Worm (Caenorhabditis elegans): ENCODE data around the gene nhr-179.

nhr-179 gene

DNA sequence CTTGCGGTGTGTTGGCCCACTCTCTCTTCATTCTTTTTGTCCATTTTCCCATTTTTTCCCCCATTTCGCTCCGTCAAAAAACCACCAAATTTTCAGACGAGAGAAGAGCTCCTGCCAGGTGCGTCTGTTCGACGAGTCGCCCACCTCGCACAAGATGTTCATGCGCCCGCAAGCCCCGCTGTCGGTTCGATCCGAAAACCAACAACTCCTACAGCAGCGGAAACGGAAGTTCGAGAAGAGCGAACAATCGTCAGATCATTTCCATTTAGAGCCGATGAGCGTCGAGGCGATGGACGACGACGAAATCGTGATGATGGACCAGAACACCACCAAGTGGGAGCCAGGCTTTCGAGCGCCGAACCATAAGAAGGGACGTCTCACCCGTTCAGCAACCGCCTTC is 35.4 kb downstream of the nhr-179 start:
- TF ChIP-seq eor-1 (tag; optimal IDR thresholded peaks at IDR 0.05): no peak
- no peak for TF ChIP-seq nhr-76 (tag; optimal IDR thresholded peaks at IDR 0.05)
- TF ChIP-seq aly-2 (tag; optimal IDR thresholded peaks at IDR 0.05): no peak
- no peak for TF ChIP-seq ztf-11 (tag; optimal IDR thresholded peaks at IDR 0.05)
- TF ChIP-seq zag-1 (tag; optimal IDR thresholded peaks at IDR 0.05): no peak
- no peak for TF ChIP-seq elt-3 (tag; optimal IDR thresholded peaks at IDR 0.05)
- no peak for TF ChIP-seq jun-1 (tag; optimal IDR thresholded peaks at IDR 0.05)
- TF ChIP-seq nhr-237 (tag; optimal IDR thresholded peaks at IDR 0.05): no peak
- TF ChIP-seq unc-39 (tag; optimal IDR thresholded peaks at IDR 0.05): no peak
- TF ChIP-seq daf-12 (tag; optimal IDR thresholded peaks at IDR 0.05): no peak
- no peak for TF ChIP-seq lin-39 (tag; optimal IDR thresholded peaks at IDR 0.05)
- TF ChIP-seq ceh-16 (tag; optimal IDR thresholded peaks at IDR 0.05): no peak
- TF ChIP-seq fos-1 (tag; optimal IDR thresholded peaks at IDR 0.05): no peak
- no peak for TF ChIP-seq ztf-4 (tag; optimal IDR thresholded peaks at IDR 0.05)
- no peak for TF ChIP-seq ZK546.5 (tag; optimal IDR thresholded peaks at IDR 0.05)

DNA sequence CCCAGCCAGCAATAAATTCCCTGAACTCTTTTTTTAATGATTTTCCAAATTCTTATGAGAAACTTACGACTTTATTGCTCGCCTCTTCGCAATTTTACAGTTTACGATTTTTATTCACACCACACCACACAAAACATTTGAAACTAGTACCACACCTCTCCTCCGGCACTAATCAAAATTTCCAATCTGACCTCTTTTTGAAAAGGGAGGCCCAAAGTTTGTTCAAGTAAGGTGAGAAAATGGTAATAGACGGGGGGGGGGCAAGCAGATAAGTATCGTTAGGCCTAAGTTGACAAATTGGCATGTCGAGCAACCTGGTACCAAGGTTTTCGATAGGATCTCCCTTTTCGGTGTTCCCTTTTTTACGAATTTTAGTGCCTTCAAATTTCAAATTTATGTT is 38.9 kb downstream of the nhr-179 start:
- peak; percentile 4 for TF ChIP-seq elt-1 (tag; optimal IDR thresholded peaks at IDR 0.05)
- TF ChIP-seq ceh-9 (tag; optimal IDR thresholded peaks at IDR 0.05): no peak

DNA sequence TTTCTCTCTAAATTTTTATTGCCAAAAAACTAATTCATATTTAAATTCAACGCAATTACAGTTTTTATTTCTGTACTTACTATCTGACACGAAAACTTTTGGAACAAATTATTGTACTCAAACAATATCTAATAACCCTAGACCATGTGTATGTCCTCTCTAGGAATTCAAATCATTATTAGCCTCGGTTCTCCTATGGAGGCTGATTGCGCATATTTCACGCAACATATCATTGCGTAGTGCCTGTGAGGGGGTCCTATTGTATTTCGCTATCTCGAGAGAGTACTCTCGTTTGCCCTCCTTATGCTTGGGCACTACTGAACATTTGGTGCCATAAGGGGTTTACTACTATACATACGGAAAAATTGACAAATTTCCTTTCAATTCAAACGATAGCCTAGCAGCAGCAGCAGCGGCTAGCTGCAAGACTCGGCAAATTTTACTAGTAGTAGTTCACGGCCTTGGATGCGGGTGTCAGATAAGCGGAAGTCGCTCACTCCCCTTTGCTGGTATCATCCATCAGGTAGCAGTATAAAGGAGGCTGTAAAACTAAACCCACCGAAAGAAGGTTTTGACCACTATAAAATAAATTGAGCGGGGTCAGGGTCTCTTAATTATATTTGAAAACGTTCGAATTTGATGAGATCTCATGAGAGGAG is 40.0 kb downstream of the nhr-179 start:
- TF ChIP-seq lsy-12 (tag; optimal IDR thresholded peaks at IDR 0.05): no peak
- TF ChIP-seq hmg-11 (tag; optimal IDR thresholded peaks at IDR 0.05): no peak
- no peak for TF ChIP-seq eor-1 (tag; optimal IDR thresholded peaks at IDR 0.05)
- TF ChIP-seq nhr-23 (tag; optimal IDR thresholded peaks at IDR 0.05): no peak
- no peak for TF ChIP-seq ceh-9 (tag; optimal IDR thresholded peaks at IDR 0.05)
- TF ChIP-seq elt-3 (tag; optimal IDR thresholded peaks at IDR 0.05): no peak

DNA sequence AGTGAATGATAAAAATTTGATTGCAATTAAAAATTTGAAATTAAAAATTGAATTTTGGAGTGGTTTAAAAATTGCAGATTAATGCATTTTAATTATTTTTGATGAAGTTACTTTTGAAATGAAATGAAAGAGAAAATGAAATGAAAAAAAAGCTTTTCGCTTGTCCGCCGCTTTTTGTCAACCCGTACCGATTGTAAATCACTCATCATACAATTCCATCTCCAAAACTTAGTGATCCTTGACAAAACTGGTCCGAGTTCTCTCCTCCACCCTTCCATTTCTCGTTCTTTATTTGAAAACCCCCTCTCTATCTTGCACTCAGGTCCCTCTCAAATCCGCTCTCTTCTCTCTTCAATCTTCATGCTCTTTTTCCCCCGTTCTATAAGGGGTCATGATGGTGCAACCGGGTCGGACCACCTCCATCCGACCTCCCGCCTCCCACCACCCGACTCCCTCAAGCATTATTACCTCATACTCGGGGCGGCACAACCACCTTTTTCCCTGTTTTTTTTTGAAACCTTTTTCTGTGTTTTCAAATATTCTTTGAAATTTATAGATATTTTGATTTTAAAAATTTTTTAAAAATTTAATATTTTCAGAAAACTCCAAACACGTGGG is 41.5 kb downstream of the nhr-179 start:
- no peak for TF ChIP-seq ZK546.5 (tag; optimal IDR thresholded peaks at IDR 0.05)
- TF ChIP-seq jun-1 (tag; optimal IDR thresholded peaks at IDR 0.05): no peak
- TF ChIP-seq nhr-11 (tag; optimal IDR thresholded peaks at IDR 0.05): no peak
- no peak for TF ChIP-seq fos-1 (tag; optimal IDR thresholded peaks at IDR 0.05)
- no peak for TF ChIP-seq ztf-11 (tag; optimal IDR thresholded peaks at IDR 0.05)
- TF ChIP-seq fkh-2 (tag; optimal IDR thresholded peaks at IDR 0.05): no peak
- TF ChIP-seq elt-3 (tag; optimal IDR thresholded peaks at IDR 0.05): no peak
- TF ChIP-seq aly-2 (tag; optimal IDR thresholded peaks at IDR 0.05): no peak
- TF ChIP-seq egl-27 (tag; optimal IDR thresholded peaks at IDR 0.05): no peak
- TF ChIP-seq lin-15B (tag; optimal IDR thresholded peaks at IDR 0.05): no peak
- TF ChIP-seq hmg-11 (tag; optimal IDR thresholded peaks at IDR 0.05): no peak
- no peak for TF ChIP-seq nhr-67 (tag; optimal IDR thresholded peaks at IDR 0.05)
- TF ChIP-seq ama-1 (optimal IDR thresholded peaks at IDR 0.05): no peak
- no peak for TF ChIP-seq nhr-43 (tag; optimal IDR thresholded peaks at IDR 0.05; ENCODE audit: poor library complexity, severe bottlenecking)
- TF ChIP-seq pha-4 (tag; optimal IDR thresholded peaks at IDR 0.05): no peak
- TF ChIP-seq snpc-4 (tag; optimal IDR thresholded peaks at IDR 0.05): no peak
- TF ChIP-seq nhr-23 (tag; optimal IDR thresholded peaks at IDR 0.05): no peak
- TF ChIP-seq sea-2 (GFP tag; optimal IDR thresholded peaks at IDR 0.05): no peak
- no peak for TF ChIP-seq lsy-12 (tag; optimal IDR thresholded peaks at IDR 0.05)

DNA sequence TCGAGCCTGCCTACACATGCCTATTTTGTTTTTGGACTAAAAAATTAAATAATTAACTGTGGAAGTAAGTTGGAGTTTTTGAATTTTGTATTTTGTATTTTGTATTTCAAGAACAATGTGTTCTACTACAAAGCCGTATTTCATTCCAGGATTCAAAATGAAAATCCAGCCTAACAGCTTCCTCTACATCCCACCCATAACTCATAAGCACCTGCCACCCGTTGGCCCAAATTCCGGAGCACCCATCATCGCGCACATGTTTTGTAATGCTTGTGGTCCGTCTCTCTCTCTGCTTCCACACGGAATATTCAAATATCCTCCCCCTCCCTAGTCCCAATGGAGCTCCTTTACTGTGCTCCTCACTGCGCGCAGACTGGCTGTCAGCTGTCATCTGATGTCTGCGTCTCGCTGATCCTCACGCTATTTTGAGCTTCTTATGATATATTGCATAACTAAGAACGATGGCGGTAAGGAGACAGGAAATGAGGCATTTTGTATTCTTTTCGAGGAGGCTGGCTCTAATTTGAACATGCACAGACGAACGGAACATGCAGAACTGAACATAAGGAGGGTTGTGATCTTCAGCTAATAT is 43.1 kb downstream of the nhr-179 start:
- TF ChIP-seq nfya-1 (tag; optimal IDR thresholded peaks at IDR 0.05; ENCODE audit: insufficient read depth) (no peak), zag-1 (tag; optimal IDR thresholded peaks at IDR 0.05) (no peak), fkh-2 (tag; optimal IDR thresholded peaks at IDR 0.05) (no peak), lin-39 (tag; optimal IDR thresholded peaks at IDR 0.05) (no peak), ceh-28 (tag; optimal IDR thresholded peaks at IDR 0.05) (no peak), pqm-1 (tag; optimal IDR thresholded peaks at IDR 0.05) (no peak), daf-12 (tag; optimal IDR thresholded peaks at IDR 0.05) (no peak), ceh-82 (tag; optimal IDR thresholded peaks at IDR 0.05) (no peak), nhr-12 (tag; optimal IDR thresholded peaks at IDR 0.05) (no peak), eor-1 (tag; optimal IDR thresholded peaks at IDR 0.05) (no peak), skn-1 (tag; optimal IDR thresholded peaks at IDR 0.05) (no peak), nhr-76 (tag; optimal IDR thresholded peaks at IDR 0.05) (no peak), tbx-2 (tag; optimal IDR thresholded peaks at IDR 0.05) (no peak), ztf-11 (tag; optimal IDR thresholded peaks at IDR 0.05) (no peak), elt-1 (tag; optimal IDR thresholded peaks at IDR 0.05) (no peak), nhr-28 (tag; optimal IDR thresholded peaks at IDR 0.05) (no peak), ceh-9 (tag; optimal IDR thresholded peaks at IDR 0.05) (no peak), unc-39 (tag; optimal IDR thresholded peaks at IDR 0.05) (no peak), elt-2 (tag; optimal IDR thresholded peaks at IDR 0.05) (no peak), ama-1 (optimal IDR thresholded peaks at IDR 0.05) (no peak)

Measured in whole organism, L3 larva.